Worm (Caenorhabditis elegans) whole organism, late embryonic: Measurements from ENCODE around the gene Y73F8A.14.
"Not testable (repeated sequence)": the region's sequence is repeated elsewhere in the genome, so short reads cannot be mapped to it uniquely, and the experiment has no call there.

Experiments
- F13H6.1 ChIP-seq: sonication (generic microtip); optimal IDR thresholded peaks from 2 replicates; lab custom pipeline; 2016; ENCODE audit warnings: missing genetic modification characterization, missing compliant biosample characterization
- K02D7.2 ChIP-seq: sonication (generic microtip); optimal IDR thresholded peaks from 2 replicates; lab custom pipeline; 2017; ENCODE audit warnings: mild to moderate bottlenecking, missing genetic modification characterization, missing compliant biosample characterization
- K09A11.1 ChIP-seq: sonication (generic microtip); optimal IDR thresholded peaks from 2 replicates; lab custom pipeline; 2017; ENCODE audit warnings: antibody characterized with exemption, mild to moderate bottlenecking, missing genetic modification characterization, missing compliant biosample characterization; ENCODE audit not compliant: insufficient read depth
- T23F11.4 ChIP-seq: fragments of 200-800 bp; sonication (Bioruptor generic); optimal IDR thresholded peaks from 2 replicates; lab custom pipeline; 2018; ENCODE audit warnings: mild to moderate bottlenecking, missing genetic modification characterization, missing compliant biosample characterization
- Y22D7AL.16 ChIP-seq: sonication (generic microtip); optimal IDR thresholded peaks from 2 replicates; lab custom pipeline; 2016; ENCODE audit warnings: missing genetic modification characterization, missing compliant biosample characterization
- ahr-1 ChIP-seq: sonication (generic microtip); optimal IDR thresholded peaks from 2 replicates; lab custom pipeline; 2016; ENCODE audit warnings: missing genetic modification characterization, missing compliant biosample characterization
- ama-1 ChIP-seq: fragments of 150-350 bp; optimal IDR thresholded peaks from 2 replicates; lab custom pipeline; 2014
- ceh-14 ChIP-seq: sonication (generic microtip); optimal IDR thresholded peaks from 2 replicates; lab custom pipeline; 2016; ENCODE audit warnings: missing genotype, missing genetic modification characterization, missing compliant biosample characterization
- ceh-18 ChIP-seq: sonication (generic microtip); optimal IDR thresholded peaks from 2 replicates; lab custom pipeline; 2016; ENCODE audit warnings: missing genetic modification characterization, missing compliant biosample characterization
- ceh-19 ChIP-seq: fragments of 200-800 bp; sonication (Bioruptor generic); optimal IDR thresholded peaks from 2 replicates; lab custom pipeline; 2018; ENCODE audit warnings: mild to moderate bottlenecking, missing genetic modification characterization, missing compliant biosample characterization
- ceh-2 ChIP-seq: sonication (generic microtip); optimal IDR thresholded peaks from 2 replicates; lab custom pipeline; 2016; ENCODE audit warnings: missing genotype, missing genetic modification characterization, missing compliant biosample characterization
- ceh-30 ChIP-seq: fragments of 150-350 bp; optimal IDR thresholded peaks from 2 replicates; lab custom pipeline; 2014; ENCODE audit warnings: missing biosample characterization, missing genetic modification characterization
- ceh-34 ChIP-seq: sonication (generic microtip); optimal IDR thresholded peaks from 2 replicates; lab custom pipeline; 2016; ENCODE audit warnings: mild to moderate bottlenecking, missing genetic modification characterization, missing compliant biosample characterization
- ceh-45 ChIP-seq: fragments of 200-800 bp; sonication (Bioruptor generic); IDR thresholded peaks from 2 replicates; pipeline ENCODE4 v1.3.6; 2022; ENCODE audit warnings: missing genetic modification reagents, missing genetic modification characterization, missing compliant biosample characterization
- ceh-6 ChIP-seq: fragments of 200-800 bp; sonication (Bioruptor generic); optimal IDR thresholded peaks from 2 replicates; lab custom pipeline; 2018; ENCODE audit warnings: mild to moderate bottlenecking, missing genetic modification characterization, missing compliant biosample characterization
- ceh-9 ChIP-seq: sonication (generic microtip); optimal IDR thresholded peaks from 2 replicates; lab custom pipeline; 2016; ENCODE audit warnings: mild to moderate bottlenecking, missing genetic modification characterization, inconsistent platforms, missing compliant biosample characterization
- che-1 ChIP-seq: sonication (generic microtip); optimal IDR thresholded peaks from 2 replicates; lab custom pipeline; 2016; ENCODE audit warnings: mild to moderate bottlenecking, missing genetic modification characterization, missing compliant biosample characterization
- dmd-4 ChIP-seq: sonication (generic microtip); optimal IDR thresholded peaks from 2 replicates; lab custom pipeline; 2016; ENCODE audit warnings: borderline replicate concordance, missing genetic modification characterization, missing compliant biosample characterization
- dve-1 ChIP-seq: sonication (generic microtip); optimal IDR thresholded peaks from 2 replicates; lab custom pipeline; 2017; ENCODE audit warnings: antibody characterized with exemption, mild to moderate bottlenecking, missing genetic modification characterization, missing compliant biosample characterization
- elt-2 ChIP-seq: sonication (generic microtip); optimal IDR thresholded peaks from 2 replicates; lab custom pipeline; 2016; ENCODE audit warnings: missing genetic modification reagents, missing genetic modification characterization, missing compliant biosample characterization
- elt-4 ChIP-seq: sonication (generic microtip); optimal IDR thresholded peaks from 2 replicates; lab custom pipeline; 2016; ENCODE audit warnings: missing genetic modification characterization, missing compliant biosample characterization
- eyg-1 ChIP-seq: sonication (generic microtip); optimal IDR thresholded peaks from 2 replicates; lab custom pipeline; 2016; ENCODE audit warnings: missing genotype, missing genetic modification characterization, missing compliant biosample characterization
- fax-1 ChIP-seq: sonication (generic microtip); optimal IDR thresholded peaks from 2 replicates; lab custom pipeline; 2016; ENCODE audit warnings: missing genotype, missing genetic modification characterization, missing compliant biosample characterization
- gmeb-2 ChIP-seq: sonication (generic microtip); optimal IDR thresholded peaks from 2 replicates; lab custom pipeline; 2016; ENCODE audit warnings: missing genetic modification characterization, inconsistent platforms, missing compliant biosample characterization
- hlh-15 ChIP-seq: sonication (generic microtip); optimal IDR thresholded peaks from 2 replicates; lab custom pipeline; 2016; ENCODE audit warnings: missing genetic modification characterization, missing compliant biosample characterization
- lim-6 ChIP-seq: sonication (generic microtip); optimal IDR thresholded peaks from 2 replicates; lab custom pipeline; 2016; ENCODE audit warnings: missing genetic modification characterization, missing compliant biosample characterization
- madf-2 ChIP-seq: sonication (generic microtip); optimal IDR thresholded peaks from 2 replicates; lab custom pipeline; 2017; ENCODE audit warnings: missing genetic modification characterization, missing compliant biosample characterization
- mec-3 ChIP-seq: sonication (generic microtip); optimal IDR thresholded peaks from 2 replicates; lab custom pipeline; 2016; ENCODE audit warnings: borderline replicate concordance, missing genetic modification characterization, missing compliant biosample characterization
- npax-4 ChIP-seq: sonication (generic microtip); optimal IDR thresholded peaks from 2 replicates; lab custom pipeline; 2016; ENCODE audit warnings: missing genetic modification characterization, missing compliant biosample characterization
- pax-1 ChIP-seq: fragments of 150-350 bp; optimal IDR thresholded peaks from 2 replicates; lab custom pipeline; 2014; ENCODE audit warnings: missing biosample characterization, missing genetic modification characterization
- pha-2 ChIP-seq: sonication (generic microtip); optimal IDR thresholded peaks from 2 replicates; lab custom pipeline; 2017; ENCODE audit warnings: mild to moderate bottlenecking, missing genetic modification characterization, missing compliant biosample characterization
- ref-2 ChIP-seq: sonication (generic microtip); optimal IDR thresholded peaks from 2 replicates; lab custom pipeline; 2016; ENCODE audit warnings: missing genetic modification characterization, missing compliant biosample characterization
- tbx-2 ChIP-seq: sonication (generic microtip); optimal IDR thresholded peaks from 2 replicates; lab custom pipeline; 2016; ENCODE audit warnings: missing genetic modification characterization, missing compliant biosample characterization
- tbx-7 ChIP-seq: sonication (generic microtip); optimal IDR thresholded peaks from 2 replicates; lab custom pipeline; 2016; ENCODE audit warnings: missing genotype, missing genetic modification characterization, missing compliant biosample characterization
- unc-86 ChIP-seq: sonication (generic microtip); optimal IDR thresholded peaks from 2 replicates; lab custom pipeline; 2016; ENCODE audit warnings: missing genetic modification characterization, missing compliant biosample characterization
- zip-5 ChIP-seq: sonication (generic microtip); optimal IDR thresholded peaks from 2 replicates; lab custom pipeline; 2016; ENCODE audit warnings: missing genetic modification characterization, missing compliant biosample characterization

Gene Y73F8A.14

DNA sequence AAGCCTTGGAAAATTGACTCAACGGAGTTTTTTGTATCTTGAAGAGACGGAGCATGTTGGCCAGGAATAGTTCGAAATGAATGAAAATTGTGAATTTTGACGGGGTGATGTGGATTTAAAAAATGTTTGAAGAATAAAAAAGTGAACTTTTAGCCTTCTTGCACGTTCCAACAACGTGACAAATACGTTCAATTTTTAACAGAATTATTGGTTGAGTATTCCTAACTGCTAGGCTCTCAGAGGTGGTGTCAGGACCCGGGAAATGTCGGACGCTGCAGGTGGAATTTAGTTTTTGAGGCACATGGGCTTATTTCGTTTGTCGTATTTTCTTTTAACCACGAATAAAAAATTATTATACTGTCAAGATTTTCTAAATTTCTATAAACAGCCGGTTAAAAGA lies at the start of gene Y73F8A.14:
TSS of gene Y73F8A.14 (minus strand) at position 101 of the 400 bp plus-strand sequence.
- TF ChIP-seq unc-86, ceh-30, mec-3 (tag; lab: Kevin White, UChicago): not testable (repeated sequence)

- no peak for TF ChIP-seq ceh-6 (GFP tag; lab: Kevin White, UChicago)
- TF ChIP-seq elt-4 (tag; lab: Kevin White, UChicago) = no peak
- TF ChIP-seq ahr-1 = no peak
- no peak for TF ChIP-seq tbx-7 (tag; lab: Kevin White, UChicago)
- TF ChIP-seq ama-1 (lab: Kevin White, UChicago) = no peak
- no peak for TF ChIP-seq hlh-15 (tag; lab: Kevin White, UChicago)
- no peak for TF ChIP-seq F13H6.1
- no peak for TF ChIP-seq pax-1
- TF ChIP-seq eyg-1 (tag; lab: Kevin White, UChicago) = no peak
- TF ChIP-seq dmd-4 (tag; lab: Kevin White, UChicago) = no peak
These were observed 43.0 kb upstream of the Y73F8A.14 start for ce11 chrIV:15361884-15362283.

DNA sequence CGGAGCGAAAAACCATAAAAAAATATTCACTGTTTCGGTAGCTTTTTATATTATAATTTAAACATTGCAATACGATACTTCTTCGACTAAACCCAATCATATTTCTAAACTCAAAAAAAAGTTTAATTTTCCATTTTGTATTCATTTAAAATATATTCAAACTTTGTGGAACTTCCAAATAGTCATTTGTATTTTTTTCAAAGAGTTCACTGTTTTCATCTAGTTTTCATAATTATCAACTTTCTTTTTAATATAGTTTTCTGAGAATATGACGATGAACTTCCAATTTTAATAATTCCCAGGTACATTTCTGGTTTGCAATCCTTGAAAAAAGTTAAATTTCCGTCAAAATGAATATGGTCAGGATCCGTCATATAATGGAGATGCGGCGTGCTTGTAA lies 42.4 kb upstream of the Y73F8A.14 start, which contains the start of gene cpna-4:
TSS of gene cpna-4 (plus strand) at position 301 of the 400 bp plus-strand sequence.
- TF ChIP-seq tbx-2 (tag; lab: Kevin White, UChicago) = no peak
- TF ChIP-seq ahr-1 = no peak
- no peak for TF ChIP-seq pha-2
- TF ChIP-seq ceh-34 = no peak
- no peak for TF ChIP-seq elt-2 (tag; lab: Kevin White, UChicago)
- no peak for TF ChIP-seq zip-5 (tag; lab: Kevin White, UChicago)
- no peak for TF ChIP-seq K09A11.1 (tag; lab: Kevin White, UChicago)
- no peak for TF ChIP-seq fax-1
- TF ChIP-seq ceh-30 (tag; lab: Kevin White, UChicago) = no peak
- TF ChIP-seq pax-1 = no peak
- TF ChIP-seq K02D7.2 (tag; lab: Kevin White, UChicago) = no peak
- TF ChIP-seq hlh-15 (tag; lab: Kevin White, UChicago) = no peak
- TF ChIP-seq Y22D7AL.16 (tag; lab: Kevin White, UChicago) = no peak
- TF ChIP-seq ceh-9 (tag; lab: Kevin White, UChicago) = no peak
- no peak for TF ChIP-seq ceh-6 (GFP tag; lab: Kevin White, UChicago)
- TF ChIP-seq F13H6.1 = no peak

DNA sequence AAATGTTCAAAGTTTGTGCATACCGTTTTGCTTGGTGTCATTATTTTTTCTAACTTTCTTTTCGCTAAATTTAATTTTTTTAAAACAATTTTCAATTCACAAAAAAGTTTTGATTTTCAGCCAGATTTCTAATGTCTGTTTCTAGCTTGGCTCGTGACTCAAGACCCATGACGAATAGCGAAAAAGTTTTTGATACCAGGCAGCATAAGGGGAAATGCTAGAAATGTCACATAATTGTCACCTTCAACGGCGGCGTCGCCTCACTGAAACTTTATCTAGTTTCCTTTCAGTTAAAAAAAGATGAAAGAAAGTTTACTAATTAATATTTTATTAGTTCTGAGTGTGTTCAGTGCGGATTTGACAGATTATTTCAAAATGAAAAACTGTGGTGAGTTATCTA lies 17.9 kb upstream of the Y73F8A.14 start, which contains the start of gene irld-59:
TSS of gene irld-59 (plus strand) at position 301 of the 400 bp plus-strand sequence.
- TF ChIP-seq ceh-14 (tag; lab: Kevin White, UChicago) (no peak), tbx-7 (tag; lab: Kevin White, UChicago) (no peak), ceh-19 (GFP tag; lab: Kevin White, UChicago) (no peak), npax-4 (tag; lab: Kevin White, UChicago) (no peak), ceh-45 (no peak), dve-1 (tag; lab: Kevin White, UChicago) (no peak)

- TF ChIP-seq gmeb-2 (tag; lab: Kevin White, UChicago) (no peak), che-1 (tag; lab: Kevin White, UChicago) (no peak), ahr-1 (no peak), ceh-2 (no peak), eyg-1 (tag; lab: Kevin White, UChicago) (no peak), T23F11.4 (GFP tag; lab: Kevin White, UChicago) (no peak), elt-2 (tag; lab: Kevin White, UChicago) (no peak), ref-2 (tag; lab: Kevin White, UChicago) (no peak), lim-6 (tag; lab: Kevin White, UChicago) (no peak), madf-2 (tag; lab: Kevin White, UChicago) (no peak), tbx-2 (tag; lab: Kevin White, UChicago) (no peak), mec-3 (tag; lab: Kevin White, UChicago) (no peak), ceh-18 (tag; lab: Kevin White, UChicago) (no peak)
These were observed 9.2 kb upstream of the Y73F8A.14 start, which contains the start of gene tbx-40 for ce11 chrIV:15328092-15328491. TSS of gene tbx-40 (minus strand) at chrIV:15328192.
